Fruit fly (Drosophila melanogaster): ENCODE measurements around the gene CG32407.

The CG32407 gene

dm6 chr3L:5947110-5947731 is 25.4 kb downstream of the CG32407 start (continued):
- no peak for TF ChIP-seq NK7.1 (GFP tag; optimal IDR thresholded peaks at IDR 0.05)
- no peak for TF ChIP-seq CG30020 (tag; optimal IDR thresholded peaks at IDR 0.05)
- no peak for TF ChIP-seq da (GFP tag; optimal IDR thresholded peaks at IDR 0.05)
- no peak for TF ChIP-seq Tbp (GFP tag; optimal IDR thresholded peaks at IDR 0.05)
- TF ChIP-seq maf-S (GFP tag; optimal IDR thresholded peaks at IDR 0.05): no peak
- no peak for TF ChIP-seq sens-2 (GFP tag; IDR thresholded peaks at IDR 0.05)
- no peak for TF ChIP-seq NC2α (GFP tag; optimal IDR thresholded peaks at IDR 0.05)
- peak in 1 of 2 experiments; percentile 46 for TF ChIP-seq eve (GFP tag; optimal IDR thresholded peaks at IDR 0.05)
- TF ChIP-seq sna (GFP tag; IDR thresholded peaks at IDR 0.05; ENCODE audit: partially characterized antibody): no peak
- no peak for TF ChIP-seq bcd (GFP tag; optimal IDR thresholded peaks at IDR 0.05)
- no peak for TF ChIP-seq Mes4 (GFP tag; optimal IDR thresholded peaks at IDR 0.05)
- no peak for TF ChIP-seq Aef1 (GFP tag; IDR thresholded peaks at IDR 0.05)
- TF ChIP-seq gsb-n (tag; optimal IDR thresholded peaks at IDR 0.05): no peak
- no peak for TF ChIP-seq Fer1 (GFP tag; optimal IDR thresholded peaks at IDR 0.05)
- no peak for TF ChIP-seq gsb (GFP tag; IDR thresholded peaks at IDR 0.05)
- no peak for TF ChIP-seq peb (GFP tag; IDR thresholded peaks at IDR 0.05)
- no peak for TF ChIP-seq H15 (GFP tag; IDR thresholded peaks at IDR 0.05)
- TF ChIP-seq pzg (GFP tag; optimal IDR thresholded peaks at IDR 0.05): no peak
- TF ChIP-seq D19A (tag; optimal IDR thresholded peaks at IDR 0.05): peak; percentile 91
- no peak for TF ChIP-seq CG7987 (GFP tag; optimal IDR thresholded peaks at IDR 0.05)
- no peak for TF ChIP-seq CG15696 (tag; optimal IDR thresholded peaks at IDR 0.05)
- no peak for TF ChIP-seq psq (GFP tag; optimal IDR thresholded peaks at IDR 0.05)
- TF ChIP-seq Hr3 (GFP tag; optimal IDR thresholded peaks at IDR 0.05): no peak
- no peak for TF ChIP-seq az2 (GFP tag; optimal IDR thresholded peaks at IDR 0.05)
- no peak for TF ChIP-seq CG13894 (tag; optimal IDR thresholded peaks at IDR 0.05)
- no peak for TF ChIP-seq al (GFP tag; IDR thresholded peaks at IDR 0.05)
- TF ChIP-seq pho (GFP tag; optimal IDR thresholded peaks at IDR 0.05): no peak
- no peak for TF ChIP-seq CG11723 (GFP tag; optimal IDR thresholded peaks at IDR 0.05)
- no peak for TF ChIP-seq CG14441 (GFP tag; IDR thresholded peaks at IDR 0.05)
- no peak for TF ChIP-seq Sox102F (GFP tag; optimal IDR thresholded peaks at IDR 0.05)
- no peak for TF ChIP-seq CG6791 (GFP tag; IDR thresholded peaks at IDR 0.05; ENCODE audit: partially characterized antibody)
- TF ChIP-seq Neu2 (GFP tag; optimal IDR thresholded peaks at IDR 0.05; ENCODE audit: borderline replicate concordance): no peak
- no peak for TF ChIP-seq ewg (GFP tag; optimal IDR thresholded peaks at IDR 0.05)
- no peak for TF ChIP-seq CG1832 (GFP tag; optimal IDR thresholded peaks at IDR 0.05)
- TF ChIP-seq CG30403 (GFP tag; optimal IDR thresholded peaks at IDR 0.05): no peak
- no peak for TF ChIP-seq CG10543 (GFP tag; optimal IDR thresholded peaks at IDR 0.05)
- no peak for TF ChIP-seq CG2120 (GFP tag; optimal IDR thresholded peaks at IDR 0.05)
- peak; percentile 42 for TF ChIP-seq odd (GFP tag; optimal IDR thresholded peaks at IDR 0.05)
- no peak for TF ChIP-seq Eip74EF (GFP tag; optimal IDR thresholded peaks at IDR 0.05)
- TF ChIP-seq dysf (GFP tag; IDR thresholded peaks at IDR 0.05): no peak
- TF ChIP-seq gro (GFP tag; optimal IDR thresholded peaks at IDR 0.05): no peak
- no peak for TF ChIP-seq CG11560 (tag; IDR thresholded peaks at IDR 0.05)
- TF ChIP-seq D (optimal IDR thresholded peaks at IDR 0.05): no peak
- TF ChIP-seq D (GFP tag; optimal IDR thresholded peaks at IDR 0.05): no peak
- TF ChIP-seq CG34422 (GFP tag; IDR thresholded peaks at IDR 0.05): no peak
- no peak for TF ChIP-seq danr (GFP tag; IDR thresholded peaks at IDR 0.05)
- no peak for TF ChIP-seq ttk (GFP tag; IDR thresholded peaks at IDR 0.05)
- TF ChIP-seq CG8478 (optimal IDR thresholded peaks at IDR 0.05): no peak
- TF ChIP-seq CG8388 (GFP tag; optimal IDR thresholded peaks at IDR 0.05): no peak
- TF ChIP-seq cwo (GFP tag; optimal IDR thresholded peaks at IDR 0.05): no peak
- no peak for TF ChIP-seq CG15073 (GFP tag; optimal IDR thresholded peaks at IDR 0.05)
- no peak for TF ChIP-seq pb (GFP tag; optimal IDR thresholded peaks at IDR 0.05)

Data from whole organism, embryonic.